Fruit fly (Drosophila melanogaster): ENCODE results near the gene CG4701.
"Not testable (repeated sequence)": the region's sequence is repeated elsewhere in the genome, so short reads cannot be mapped to it uniquely, and the experiment has no call there.

The CG4701 gene

DNA sequence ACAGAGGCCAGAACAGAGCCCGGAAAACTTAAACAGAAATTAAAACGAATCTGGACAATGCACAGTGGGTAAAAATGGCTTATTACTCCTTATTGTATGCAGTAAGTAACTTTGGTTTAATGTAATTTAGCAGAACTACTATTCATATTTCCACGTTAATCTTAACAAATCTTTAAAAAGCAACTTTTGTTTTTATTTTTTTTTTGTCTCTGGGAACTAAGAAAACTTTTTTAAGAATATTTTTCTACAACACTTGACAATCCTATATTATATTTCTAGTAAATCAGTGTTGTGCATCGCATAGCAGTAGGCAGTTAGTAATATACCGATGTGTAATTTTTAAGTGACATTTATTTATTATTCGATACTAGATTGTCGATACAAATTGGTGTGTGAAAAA lies at the start of gene CG4701:
Gene CG4701 (plus strand): TSS at position 301 of the 400 bp plus-strand sequence.
- TF ChIP-seq Dll (optimal IDR thresholded peaks at IDR 0.05) (no peak), psq (optimal IDR thresholded peaks at IDR 0.05) (no peak), usp (GFP tag; optimal IDR thresholded peaks at IDR 0.05) (no peak), pan (optimal IDR thresholded peaks at IDR 0.05) (no peak), EcR (GFP tag; optimal IDR thresholded peaks at IDR 0.05) (no peak), CG8478 (optimal IDR thresholded peaks at IDR 0.05) (no peak)

DNA sequence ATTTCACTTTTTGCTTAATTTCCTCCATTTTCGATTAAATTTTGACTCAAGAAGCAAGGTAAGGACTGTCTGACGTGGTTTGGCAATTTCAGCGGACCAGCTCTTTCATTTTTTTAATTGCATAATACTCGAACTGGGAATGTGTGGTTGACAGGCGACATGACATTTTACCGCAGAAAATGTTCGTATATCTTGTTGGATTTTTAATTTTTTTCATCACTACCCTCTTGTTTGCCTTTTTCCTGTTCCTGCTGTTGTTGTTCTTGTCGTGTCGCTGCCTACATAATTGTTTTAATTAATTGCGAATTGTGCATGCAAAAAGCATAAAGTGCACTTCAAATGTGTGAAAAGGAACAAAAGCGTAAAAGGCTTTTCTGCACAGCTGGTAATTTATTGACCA lies 35.6 kb upstream of the CG4701 start, which contains the start of gene CG42685:
Gene CG42685 (minus strand): TSS at position 101 of the 400 bp plus-strand sequence.
- TF ChIP-seq EcR (GFP tag; optimal IDR thresholded peaks at IDR 0.05) = no peak
- TF ChIP-seq pan (optimal IDR thresholded peaks at IDR 0.05) = no peak
- TF ChIP-seq Dll (optimal IDR thresholded peaks at IDR 0.05) = no peak
- TF ChIP-seq usp (GFP tag; optimal IDR thresholded peaks at IDR 0.05) = no peak
- TF ChIP-seq psq (optimal IDR thresholded peaks at IDR 0.05) = no peak
- TF ChIP-seq CG8478 (optimal IDR thresholded peaks at IDR 0.05) = no peak

DNA sequence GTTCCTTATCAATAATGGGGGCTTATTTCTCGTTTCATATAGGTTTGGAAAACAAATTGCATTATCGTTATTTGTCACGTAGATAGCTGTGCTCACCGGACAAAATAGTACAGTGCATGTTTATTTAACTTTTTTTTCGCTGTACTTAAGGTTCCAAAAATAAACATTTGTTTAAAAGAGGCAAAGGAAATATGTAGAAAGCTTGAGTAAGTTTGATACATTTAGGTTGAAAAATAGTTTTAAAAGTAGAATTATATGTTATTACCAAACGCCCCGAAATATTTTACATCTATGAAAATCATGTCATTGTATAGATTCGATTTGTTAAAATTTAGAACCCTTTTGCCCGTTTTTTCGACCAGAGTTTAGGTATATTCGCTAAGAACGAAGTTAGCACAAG lies 30.2 kb upstream of the CG4701 start, which contains the start of gene CG31835:
Gene CG31835 (plus strand): TSS at position 301 of the 400 bp plus-strand sequence.
- not testable (repeated sequence) for TF ChIP-seq CG8478 (optimal IDR thresholded peaks at IDR 0.05); Dll (optimal IDR thresholded peaks at IDR 0.05); usp (GFP tag; optimal IDR thresholded peaks at IDR 0.05)

DNA sequence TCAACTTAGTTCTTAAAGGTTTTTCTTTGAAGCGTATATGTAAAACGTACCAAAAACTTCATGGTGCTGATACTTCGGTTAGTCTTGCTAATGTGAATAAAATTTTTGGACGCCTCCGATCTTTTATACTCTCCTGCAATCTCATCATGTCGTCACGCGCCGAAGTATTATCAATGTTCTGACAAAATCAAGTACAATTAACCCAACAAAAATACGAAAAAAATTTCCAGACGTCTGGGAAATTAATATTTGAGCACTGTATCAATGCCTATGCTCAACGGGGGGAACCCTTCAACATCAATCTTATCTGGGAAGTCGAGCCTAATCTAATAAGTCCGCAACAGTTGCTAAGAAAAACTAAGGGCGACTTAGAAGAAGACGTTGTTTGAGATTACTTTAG lies 28.0 kb upstream of the CG4701 start, which contains the start of gene CG31775:
Gene CG31775 (minus strand): TSS at position 101 of the 400 bp plus-strand sequence.
- not testable (repeated sequence) for TF ChIP-seq Dll (optimal IDR thresholded peaks at IDR 0.05); CG8478 (optimal IDR thresholded peaks at IDR 0.05); usp (GFP tag; optimal IDR thresholded peaks at IDR 0.05)

DNA sequence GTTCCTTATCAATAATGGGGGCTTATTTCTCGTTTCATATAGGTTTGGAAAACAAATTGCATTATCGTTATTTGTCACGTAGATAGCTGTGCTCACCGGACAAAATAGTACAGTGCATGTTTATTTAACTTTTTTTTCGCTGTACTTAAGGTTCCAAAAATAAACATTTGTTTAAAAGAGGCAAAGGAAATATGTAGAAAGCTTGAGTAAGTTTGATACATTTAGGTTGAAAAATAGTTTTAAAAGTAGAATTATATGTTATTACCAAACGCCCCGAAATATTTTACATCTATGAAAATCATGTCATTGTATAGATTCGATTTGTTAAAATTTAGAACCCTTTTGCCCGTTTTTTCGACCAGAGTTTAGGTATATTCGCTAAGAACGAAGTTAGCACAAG lies 26.1 kb upstream of the CG4701 start, which contains the start of gene CG42585:
Gene CG42585 (plus strand): TSS at position 301 of the 400 bp plus-strand sequence.
- TF ChIP-seq psq (optimal IDR thresholded peaks at IDR 0.05); pan (optimal IDR thresholded peaks at IDR 0.05); usp (GFP tag; optimal IDR thresholded peaks at IDR 0.05): not testable (repeated sequence)

DNA sequence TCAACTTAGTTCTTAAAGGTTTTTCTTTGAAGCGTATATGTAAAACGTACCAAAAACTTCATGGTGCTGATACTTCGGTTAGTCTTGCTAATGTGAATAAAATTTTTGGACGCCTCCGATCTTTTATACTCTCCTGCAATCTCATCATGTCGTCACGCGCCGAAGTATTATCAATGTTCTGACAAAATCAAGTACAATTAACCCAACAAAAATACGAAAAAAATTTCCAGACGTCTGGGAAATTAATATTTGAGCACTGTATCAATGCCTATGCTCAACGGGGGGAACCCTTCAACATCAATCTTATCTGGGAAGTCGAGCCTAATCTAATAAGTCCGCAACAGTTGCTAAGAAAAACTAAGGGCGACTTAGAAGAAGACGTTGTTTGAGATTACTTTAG lies 24.0 kb upstream of the CG4701 start, which contains the start of gene CG42586:
Gene CG42586 (minus strand): TSS at position 101 of the 400 bp plus-strand sequence.
- TF ChIP-seq pan (optimal IDR thresholded peaks at IDR 0.05); CG8478 (optimal IDR thresholded peaks at IDR 0.05); usp (GFP tag; optimal IDR thresholded peaks at IDR 0.05): not testable (repeated sequence)

DNA sequence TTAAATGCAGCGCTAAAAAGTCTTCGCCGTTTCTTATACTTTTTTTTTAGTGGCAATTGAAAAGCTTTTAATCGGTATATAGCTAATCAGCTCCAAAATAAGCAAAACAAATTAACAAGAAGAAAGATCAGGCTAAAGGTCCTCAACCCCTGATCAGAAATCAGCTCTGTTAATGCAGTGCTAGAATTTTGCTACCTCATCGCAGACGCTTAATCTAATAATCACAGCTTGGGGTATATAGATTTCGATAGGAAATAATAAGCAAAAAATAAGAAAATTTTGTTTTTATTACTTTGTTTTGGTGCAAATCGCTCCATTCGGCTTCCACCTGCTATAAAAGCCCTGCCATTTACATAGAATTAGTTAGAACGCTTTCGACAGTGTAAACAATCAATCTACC lies 22.8 kb upstream of the CG4701 start, which contains the start of gene CG34166:
Gene CG34166 (plus strand): TSS at position 301 of the 400 bp plus-strand sequence.
- TF ChIP-seq EcR (GFP tag; optimal IDR thresholded peaks at IDR 0.05); usp (GFP tag; optimal IDR thresholded peaks at IDR 0.05); psq (optimal IDR thresholded peaks at IDR 0.05): not testable (repeated sequence)

DNA sequence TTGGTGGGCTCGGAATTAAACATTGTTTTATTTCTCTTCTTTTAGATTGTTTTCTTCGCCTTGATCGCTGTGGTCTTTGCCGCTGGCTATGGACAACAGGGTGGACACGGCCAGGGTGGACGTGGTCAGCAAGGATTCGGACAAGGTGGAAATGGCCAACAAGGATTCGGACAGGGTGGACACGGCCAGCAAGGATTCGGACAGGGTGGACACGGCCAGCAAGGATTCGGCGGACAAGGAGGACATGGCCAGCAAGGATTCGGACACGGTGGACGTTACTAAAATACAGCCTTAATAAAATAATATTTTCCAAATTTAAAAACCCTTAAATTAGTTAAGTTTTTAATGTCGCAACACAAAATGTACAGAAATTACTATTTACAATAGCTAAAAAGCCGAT lies 22.4 kb upstream of the CG4701 start:
- TF ChIP-seq pan (optimal IDR thresholded peaks at IDR 0.05) (no peak), CG8478 (optimal IDR thresholded peaks at IDR 0.05) (no peak), Dll (optimal IDR thresholded peaks at IDR 0.05) (no peak), EcR (GFP tag; optimal IDR thresholded peaks at IDR 0.05) (no peak), psq (optimal IDR thresholded peaks at IDR 0.05) (no peak), usp (GFP tag; optimal IDR thresholded peaks at IDR 0.05) (no peak)

DNA sequence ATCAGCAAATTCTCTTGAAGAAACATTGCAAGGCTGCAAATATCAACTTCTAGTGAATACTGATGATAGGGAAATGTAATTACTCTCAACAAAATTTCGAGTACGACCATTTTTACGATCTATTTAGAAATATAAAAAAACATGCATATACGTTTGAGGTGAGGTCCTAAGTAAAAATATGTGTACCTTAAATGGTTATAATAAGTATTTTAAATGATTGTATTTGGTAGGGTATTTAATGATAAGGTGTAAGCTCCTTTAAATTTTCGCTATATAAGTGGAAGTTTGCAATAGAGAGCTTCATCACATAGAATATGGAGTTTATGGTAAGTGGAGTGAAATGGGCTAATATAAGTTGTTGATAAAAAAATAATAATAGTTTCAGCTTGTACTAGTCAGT lies 21.6 kb upstream of the CG4701 start, which contains the start of gene CG42681:
Gene CG42681 (plus strand): TSS at position 301 of the 400 bp plus-strand sequence.
- TF ChIP-seq pan (optimal IDR thresholded peaks at IDR 0.05) (no peak), Dll (optimal IDR thresholded peaks at IDR 0.05) (no peak), psq (optimal IDR thresholded peaks at IDR 0.05) (no peak), EcR (GFP tag; optimal IDR thresholded peaks at IDR 0.05) (no peak), CG8478 (optimal IDR thresholded peaks at IDR 0.05) (no peak), usp (GFP tag; optimal IDR thresholded peaks at IDR 0.05) (no peak)

DNA sequence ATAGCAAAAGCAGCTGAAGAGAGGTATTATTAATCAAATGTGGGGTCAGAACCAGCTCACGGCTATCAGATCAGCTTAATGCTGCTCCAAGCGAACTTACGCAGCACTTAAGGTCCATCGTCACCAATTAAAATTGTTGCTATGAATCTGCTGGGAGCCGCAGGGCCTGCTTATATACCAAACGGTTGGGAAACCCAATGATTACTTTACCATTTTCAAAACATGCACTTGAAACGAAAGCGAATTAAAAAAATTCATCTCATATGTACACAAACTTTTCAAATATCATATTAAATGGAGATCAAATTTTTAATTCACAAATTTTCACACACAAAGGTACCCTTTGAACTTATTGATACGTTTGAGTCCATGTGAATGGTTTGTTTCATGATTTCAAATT lies 20.6 kb upstream of the CG4701 start, which contains the start of gene CG42587:
Gene CG42587 (minus strand): TSS at position 143 of the 400 bp plus-strand sequence.
- TF ChIP-seq pan (optimal IDR thresholded peaks at IDR 0.05) (no peak), usp (GFP tag; optimal IDR thresholded peaks at IDR 0.05) (no peak), CG8478 (optimal IDR thresholded peaks at IDR 0.05) (no peak), EcR (GFP tag; optimal IDR thresholded peaks at IDR 0.05) (no peak), psq (optimal IDR thresholded peaks at IDR 0.05) (no peak), Dll (optimal IDR thresholded peaks at IDR 0.05) (no peak)

DNA sequence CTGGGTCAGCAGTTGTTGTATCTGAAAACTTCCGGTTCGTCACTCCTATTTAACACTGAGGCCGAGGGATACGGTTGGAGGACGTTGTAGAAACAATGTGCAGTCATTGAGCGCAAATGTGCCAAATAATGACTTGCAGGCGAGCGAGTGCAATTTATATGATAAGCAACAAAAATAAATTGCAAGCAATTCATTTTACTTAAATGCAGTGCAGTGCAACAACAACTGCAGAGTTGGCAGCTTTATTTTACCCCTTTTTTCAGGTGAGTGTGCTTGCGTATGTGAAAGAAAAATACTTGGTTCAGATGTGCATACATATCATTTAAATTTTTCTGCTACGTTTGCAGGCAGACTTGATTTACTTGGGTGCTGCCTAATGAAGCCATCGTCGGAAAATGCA lies 19.6 kb upstream of the CG4701 start:
- TF ChIP-seq usp (GFP tag; optimal IDR thresholded peaks at IDR 0.05) = no peak
- TF ChIP-seq pan (optimal IDR thresholded peaks at IDR 0.05) = no peak
- no peak for TF ChIP-seq CG8478 (optimal IDR thresholded peaks at IDR 0.05)
- no peak for TF ChIP-seq psq (optimal IDR thresholded peaks at IDR 0.05)
- no peak for TF ChIP-seq EcR (GFP tag; optimal IDR thresholded peaks at IDR 0.05)
- no peak for TF ChIP-seq Dll (optimal IDR thresholded peaks at IDR 0.05)

DNA sequence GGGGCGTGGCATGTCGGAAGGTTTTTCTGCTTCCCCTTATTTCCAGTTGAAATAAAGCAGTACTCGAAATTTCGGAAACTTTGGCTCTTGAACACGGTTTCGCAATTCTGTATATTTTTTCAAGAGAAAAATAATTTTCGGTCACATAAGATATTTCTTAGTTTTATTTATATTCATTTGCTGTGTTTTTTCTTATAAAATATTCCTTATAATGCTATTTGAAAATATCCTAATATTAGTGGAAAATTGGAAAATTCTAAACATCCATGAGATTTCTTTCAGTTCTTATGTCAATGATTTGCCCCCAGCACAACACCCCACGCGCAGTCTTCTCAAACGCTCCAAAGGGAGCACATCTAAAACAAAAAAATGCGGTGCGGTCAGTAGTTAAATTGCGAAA lies 5.2 kb upstream of the CG4701 start, which contains the start of gene CG4691:
Gene CG4691 (plus strand): TSS at position 301 of the 400 bp plus-strand sequence.
- TF ChIP-seq CG8478 (optimal IDR thresholded peaks at IDR 0.05) (no peak), Dll (optimal IDR thresholded peaks at IDR 0.05) (no peak), EcR (GFP tag; optimal IDR thresholded peaks at IDR 0.05) (no peak), psq (optimal IDR thresholded peaks at IDR 0.05) (no peak), pan (optimal IDR thresholded peaks at IDR 0.05) (no peak), usp (GFP tag; optimal IDR thresholded peaks at IDR 0.05) (no peak)

DNA sequence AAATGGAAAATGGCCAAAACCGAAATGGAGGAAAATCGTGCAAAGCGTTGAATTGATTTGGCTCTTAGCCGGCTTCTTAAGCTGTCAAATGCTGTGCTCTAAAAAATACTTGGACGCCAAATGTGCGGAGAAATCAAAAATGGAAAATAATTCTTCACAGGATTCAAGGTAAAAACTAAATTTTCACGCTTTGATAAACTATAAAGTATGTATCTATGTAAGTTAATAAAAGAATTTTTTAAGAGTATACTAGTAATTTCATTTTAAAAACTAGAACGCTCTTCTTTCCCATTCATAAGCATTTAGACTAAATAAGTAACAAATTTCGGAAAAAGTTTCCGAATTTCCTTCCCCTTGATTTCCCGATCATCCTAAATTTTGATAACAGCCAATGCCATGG lies 3.2 kb upstream of the CG4701 start, which contains the start of gene CSN1a:
Gene CSN1a (plus strand): TSS at position 301 of the 400 bp plus-strand sequence.
- TF ChIP-seq EcR (GFP tag; optimal IDR thresholded peaks at IDR 0.05) = no peak
- TF ChIP-seq pan (optimal IDR thresholded peaks at IDR 0.05) = no peak
- TF ChIP-seq Dll (optimal IDR thresholded peaks at IDR 0.05) = no peak
- no peak for TF ChIP-seq usp (GFP tag; optimal IDR thresholded peaks at IDR 0.05)
- TF ChIP-seq psq (optimal IDR thresholded peaks at IDR 0.05) = no peak
- no peak for TF ChIP-seq CG8478 (optimal IDR thresholded peaks at IDR 0.05)
